Worm (Caenorhabditis elegans): Measurements from ENCODE around the gene K05B2.2.
A peak's percentile ranks its signal among the peaks of the same experiment; 100 is the strongest.

K05B2.2 gene

DNA sequence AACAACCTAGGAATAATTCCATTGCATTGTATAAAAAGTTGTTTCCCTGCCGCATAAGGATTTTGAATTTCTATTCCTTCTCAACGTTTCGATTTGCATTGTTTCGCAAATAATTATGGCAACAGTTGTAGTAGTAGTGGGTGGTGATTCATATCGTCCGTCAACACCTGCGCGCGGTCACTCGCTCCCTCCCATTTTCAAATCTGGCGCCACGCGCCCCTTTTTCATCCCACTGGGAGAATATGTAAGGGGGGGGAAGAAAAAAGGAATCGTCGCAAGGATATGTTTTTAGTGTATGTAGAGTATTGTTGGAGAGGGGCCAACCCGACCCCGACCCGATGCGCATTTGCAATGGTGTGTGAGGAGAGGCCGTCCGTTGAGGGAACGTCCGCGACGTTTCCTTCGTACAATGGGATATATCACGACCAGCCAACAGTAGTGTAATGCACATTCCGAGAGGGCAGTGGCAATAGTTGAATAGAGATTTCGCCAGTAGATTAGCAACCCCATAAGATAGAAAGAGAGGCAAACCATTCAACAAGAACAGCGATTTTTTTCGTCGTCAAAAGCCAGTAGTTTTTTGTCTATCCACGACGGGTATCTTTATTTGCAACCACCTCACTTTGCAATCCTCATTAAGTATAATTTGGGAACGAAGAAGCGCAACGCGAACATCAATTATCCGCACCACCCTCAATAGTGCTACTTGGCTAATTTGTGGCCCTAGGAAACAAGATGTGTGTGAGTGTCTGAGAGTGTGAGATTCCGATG, 55.2 kb downstream of the K05B2.2 start:
- TF ChIP-seq nhr-23 (tag; optimal IDR thresholded peaks at IDR 0.05) (peak; percentile 8), fkh-2 (tag; optimal IDR thresholded peaks at IDR 0.05) (no peak), pha-4 (tag; optimal IDR thresholded peaks at IDR 0.05) (peak; percentile 24), nhr-25 (tag; optimal IDR thresholded peaks at IDR 0.05) (peak; percentile 34)
